Worm (Caenorhabditis elegans): ENCODE results near the gene nhr-91.

DNA sequence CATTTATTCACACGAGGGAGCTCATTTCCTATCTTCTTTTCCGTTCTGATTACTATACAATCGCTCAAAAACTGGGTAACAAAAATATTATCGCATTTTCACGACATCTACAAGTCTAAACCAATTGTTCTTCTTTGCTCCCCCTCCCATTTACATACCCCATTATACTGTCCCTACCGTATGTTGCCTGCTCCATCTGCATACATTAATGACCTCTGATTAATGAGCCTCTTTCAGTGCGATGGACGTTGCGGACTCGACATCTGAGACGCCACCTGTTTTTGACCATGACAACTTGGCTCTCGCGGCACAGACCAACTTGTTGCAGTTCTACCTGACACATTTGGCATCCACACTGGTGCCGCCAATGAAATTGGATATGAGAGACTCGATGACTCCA is at the start of gene nhr-91:
- TF ChIP-seq Y48G9A.11 (GFP tag; IDR thresholded peaks at IDR 0.05) (no peak), pha-4 (GFP tag; IDR thresholded peaks at IDR 0.05) (no peak), pha-4 (tag; optimal IDR thresholded peaks at IDR 0.05) (no peak)

All from whole organism, L4 larva.